Fruit fly (Drosophila melanogaster) whole organism, embryonic: ENCODE measurements around the gene Sb.

Experiments
- Asciz ChIP-seq: fragments of 200-800 bp; sonication (Bioruptor generic); optimal IDR thresholded peaks from 2 replicates; lab custom pipeline; 2017; ENCODE audit warnings: missing biosample characterization, mild to moderate bottlenecking, missing genetic modification characterization, missing genetic modification reagents
- CG10543 ChIP-seq: fragments of 200-800 bp; sonication (Bioruptor generic); optimal IDR thresholded peaks from 3 replicates; lab custom pipeline; 2017; ENCODE audit warnings: missing biosample characterization, mild to moderate bottlenecking, missing genetic modification characterization, moderate library complexity
- CG10959 ChIP-seq: fragments of 200-800 bp; sonication (Bioruptor generic); IDR thresholded peaks from 2 replicates; pipeline ENCODE4 v1.3.6; 2022; ENCODE audit warnings: missing biosample characterization, missing genetic modification characterization
- CG10979 ChIP-seq: fragments of 200-800 bp; sonication (Bioruptor generic); optimal IDR thresholded peaks from 2 replicates; lab custom pipeline; 2018; ENCODE audit warnings: missing biosample characterization, mild to moderate bottlenecking, missing genetic modification characterization, moderate library complexity
- CG11085 ChIP-seq: fragments of 200-800 bp; sonication (Bioruptor generic); IDR thresholded peaks from 2 replicates; pipeline ENCODE4 v1.3.6; 2022; ENCODE audit warnings: missing biosample characterization, missing genetic modification characterization
- CG12769 ChIP-seq: fragments of 200-800 bp; sonication (Bioruptor generic); optimal IDR thresholded peaks from 2 replicates; lab custom pipeline; 2019; ENCODE audit warnings: missing biosample characterization, mild to moderate bottlenecking, missing genetic modification characterization, moderate library complexity
- CG15011 ChIP-seq: fragments of 200-800 bp; sonication (Bioruptor generic); optimal IDR thresholded peaks from 3 replicates; lab custom pipeline; 2018; ENCODE audit warnings: missing biosample characterization, mild to moderate bottlenecking, missing genetic modification characterization
- CG15269 ChIP-seq: fragments of 200-800 bp; sonication (Bioruptor generic); optimal IDR thresholded peaks from 2 replicates; lab custom pipeline; 2018; ENCODE audit warnings: missing biosample characterization, mild to moderate bottlenecking, missing genetic modification characterization, moderate library complexity
- CG1647 ChIP-seq: fragments of 200-800 bp; sonication (Bioruptor generic); optimal IDR thresholded peaks from 3 replicates; lab custom pipeline; 2016; ENCODE audit warnings: missing biosample characterization, missing genetic modification characterization
- CG17328 ChIP-seq: fragments of 200-800 bp; sonication (Bioruptor generic); IDR thresholded peaks from 2 replicates; pipeline ENCODE4 v1.3.6; 2022; ENCODE audit warnings: missing biosample characterization, missing genetic modification characterization
- CG17802 ChIP-seq: fragments of 200-800 bp; sonication (Bioruptor generic); optimal IDR thresholded peaks from 2 replicates; lab custom pipeline; 2018; ENCODE audit warnings: missing biosample characterization, mild to moderate bottlenecking, missing genetic modification characterization, moderate library complexity
- CG31388 ChIP-seq: fragments of 200-800 bp; sonication (Bioruptor generic); optimal IDR thresholded peaks from 2 replicates; lab custom pipeline; 2016; ENCODE audit warnings: missing biosample characterization, missing genetic modification characterization
- CG42726 ChIP-seq: fragments of 200-800 bp; sonication (Bioruptor generic); IDR thresholded peaks from 2 replicates; pipeline ENCODE4 v1.3.6; 2022; ENCODE audit warnings: missing biosample characterization, missing genetic modification characterization; ENCODE audit not compliant: partially characterized antibody
- CG4360 ChIP-seq: fragments of 200-800 bp; sonication (Bioruptor generic); IDR thresholded peaks from 2 replicates; pipeline ENCODE4 v1.3.6; 2022; ENCODE audit warnings: missing biosample characterization, missing genetic modification characterization
- CG4707 ChIP-seq: fragments of 200-800 bp; sonication (Bioruptor generic); optimal IDR thresholded peaks from 2 replicates; lab custom pipeline; 2018; ENCODE audit warnings: missing biosample characterization, mild to moderate bottlenecking, missing genetic modification characterization, moderate library complexity
- CG8089 ChIP-seq: fragments of 200-800 bp; sonication (Bioruptor generic); optimal IDR thresholded peaks from 3 replicates; lab custom pipeline; 2016; ENCODE audit warnings: missing biosample characterization, missing genetic modification characterization
- CG8478 ChIP-seq: fragments of >200 bp; optimal IDR thresholded peaks from 2 replicates; lab custom pipeline; 2018
- CG8944 ChIP-seq: fragments of 200-800 bp; sonication (Bioruptor generic); optimal IDR thresholded peaks from 3 replicates; lab custom pipeline; 2016; ENCODE audit warnings: missing biosample characterization, missing genetic modification characterization
- CG9215 ChIP-seq: fragments of 200-800 bp; sonication (Bioruptor generic); IDR thresholded peaks from 2 replicates; pipeline ENCODE4 v1.3.6; 2022; ENCODE audit warnings: missing biosample characterization, missing genetic modification characterization
- CG9437 ChIP-seq: fragments of 200-800 bp; sonication (Bioruptor generic); optimal IDR thresholded peaks from 2 replicates; lab custom pipeline; 2018; ENCODE audit warnings: missing biosample characterization, mild to moderate bottlenecking, missing genetic modification characterization
- CG9876 ChIP-seq: fragments of 200-800 bp; sonication (Bioruptor generic); optimal IDR thresholded peaks from 2 replicates; lab custom pipeline; 2016; ENCODE audit warnings: missing biosample characterization, missing genetic modification characterization
- D19A ChIP-seq: fragments of 200-800 bp; optimal IDR thresholded peaks from 3 replicates; lab custom pipeline; 2019; ENCODE audit warnings: missing biosample characterization, mild to moderate bottlenecking, missing genetic modification characterization, moderate library complexity
- GATAe ChIP-seq: fragments of 200-800 bp; sonication (Bioruptor generic); conservative IDR thresholded peaks from 2 replicates; pipeline ENCODE4 v1.3.6; 2022; ENCODE audit warnings: missing biosample characterization, missing genetic modification characterization
- HmgZ ChIP-seq: fragments of 200-800 bp; sonication (Bioruptor generic); optimal IDR thresholded peaks from 2 replicates; lab custom pipeline; 2018; ENCODE audit warnings: missing biosample characterization, mild to moderate bottlenecking, missing genetic modification characterization
- Hmx ChIP-seq: fragments of 200-800 bp; sonication (Bioruptor generic); optimal IDR thresholded peaks from 2 replicates; lab custom pipeline; 2016; ENCODE audit warnings: missing biosample characterization, missing genetic modification characterization
- Kr ChIP-seq: fragments of 200-800 bp; sonication (Bioruptor generic); optimal IDR thresholded peaks from 2 replicates; lab custom pipeline; 2017; ENCODE audit warnings: missing biosample characterization, mild to moderate bottlenecking, missing genetic modification characterization
- MBD-R2 ChIP-seq: fragments of 200-800 bp; sonication (Bioruptor generic); IDR thresholded peaks from 2 replicates; pipeline ENCODE4 v1.3.6; 2022; ENCODE audit warnings: missing biosample characterization, missing genetic modification characterization
- MESR4 ChIP-seq: fragments of 200-800 bp; sonication (Bioruptor generic); optimal IDR thresholded peaks from 2 replicates; lab custom pipeline; 2018; ENCODE audit warnings: missing biosample characterization, mild to moderate bottlenecking, missing genetic modification characterization, moderate library complexity
- Nf-YB ChIP-seq: fragments of 200-800 bp; sonication (Bioruptor generic); optimal IDR thresholded peaks from 3 replicates; lab custom pipeline; 2019; ENCODE audit warnings: missing biosample characterization, mild to moderate bottlenecking, missing genetic modification characterization, moderate library complexity
- Sin3A ChIP-seq: fragments of >200 bp; optimal IDR thresholded peaks from 2 replicates; lab custom pipeline; 2018
- ab ChIP-seq: fragments of 200-800 bp; sonication (Bioruptor generic); optimal IDR thresholded peaks from 2 replicates; lab custom pipeline; 2016; ENCODE audit warnings: missing biosample characterization, missing genetic modification characterization
- chn ChIP-seq: fragments of 200-800 bp; sonication (Bioruptor generic); optimal IDR thresholded peaks from 2 replicates; lab custom pipeline; 2016; ENCODE audit warnings: missing biosample characterization, missing genetic modification characterization
- croc ChIP-seq: fragments of 200-800 bp; sonication (Bioruptor generic); conservative IDR thresholded peaks from 3 replicates; pipeline ENCODE4 v1.3.6; 2022; ENCODE audit warnings: missing biosample characterization, missing genetic modification characterization
- cwo ChIP-seq: fragments of 200-800 bp; sonication (Bioruptor generic); optimal IDR thresholded peaks from 3 replicates; lab custom pipeline; 2017; ENCODE audit warnings: missing biosample characterization, missing genetic modification characterization, mild to moderate bottlenecking, moderate library complexity, missing genetic modification reagents
- dati ChIP-seq: fragments of 200-800 bp; sonication (Bioruptor generic); IDR thresholded peaks from 2 replicates; pipeline ENCODE4 v1.3.6; 2022; ENCODE audit warnings: missing biosample characterization, missing genetic modification characterization
- disco-r ChIP-seq: fragments of 200-800 bp; sonication (Bioruptor generic); optimal IDR thresholded peaks from 2 replicates; lab custom pipeline; 2016; ENCODE audit warnings: missing biosample characterization, missing genetic modification characterization
- fd102C ChIP-seq: fragments of 200-800 bp; sonication (Bioruptor generic); optimal IDR thresholded peaks from 2 replicates; lab custom pipeline; 2018; ENCODE audit warnings: missing biosample characterization, mild to moderate bottlenecking, missing genetic modification characterization, moderate library complexity
- grn ChIP-seq: fragments of 200-800 bp; sonication (Bioruptor generic); optimal IDR thresholded peaks from 3 replicates; lab custom pipeline; 2017; ENCODE audit warnings: missing biosample characterization, missing genetic modification characterization
- hbn ChIP-seq: fragments of 200-800 bp; sonication (Bioruptor generic); IDR thresholded peaks from 2 replicates; pipeline ENCODE4 v1.3.6; 2022; ENCODE audit warnings: missing biosample characterization, missing genetic modification characterization; ENCODE audit not compliant: partially characterized antibody
- kni ChIP-seq: fragments of 200-800 bp; sonication (Bioruptor generic); optimal IDR thresholded peaks from 3 replicates; lab custom pipeline; 2017; ENCODE audit warnings: mild to moderate bottlenecking, missing biosample characterization, missing genetic modification reagents, missing genetic modification characterization
- lbe ChIP-seq: fragments of 200-800 bp; sonication (Bioruptor generic); optimal IDR thresholded peaks from 2 replicates; lab custom pipeline; 2016; ENCODE audit warnings: missing biosample characterization, mild to moderate bottlenecking, missing genetic modification characterization
- lola ChIP-seq, 3 experiments: fragments of >200 bp in 2 of 3; fragments of 200-800 bp in 1 of 3; sonication (Bioruptor generic) in 1 of 3; optimal IDR thresholded peaks; 2 replicates each; lab custom pipeline; 2017 to 2019; ENCODE audit warnings: missing biosample characterization in 3 of 3, missing genetic modification characterization in 3 of 3, mild to moderate bottlenecking in 1 of 3, moderate library complexity in 1 of 3
- maf-S ChIP-seq: fragments of 200-800 bp; sonication (Bioruptor generic); optimal IDR thresholded peaks from 2 replicates; lab custom pipeline; 2016; ENCODE audit warnings: missing biosample characterization, missing genetic modification characterization
- nerfin-2 ChIP-seq: fragments of 200-800 bp; sonication (Bioruptor generic); IDR thresholded peaks from 2 replicates; pipeline ENCODE4 v1.3.6; 2022; ENCODE audit warnings: missing biosample characterization, missing genetic modification characterization; ENCODE audit not compliant: partially characterized antibody
- pum ChIP-seq: fragments of 200-800 bp; sonication (Bioruptor generic); optimal IDR thresholded peaks from 2 replicates; lab custom pipeline; 2016; ENCODE audit warnings: missing biosample characterization, missing genetic modification characterization
- repo ChIP-seq: fragments of 200-800 bp; sonication (Bioruptor generic); optimal IDR thresholded peaks from 2 replicates; lab custom pipeline; 2016; ENCODE audit warnings: missing biosample characterization, missing genetic modification characterization
- salm ChIP-seq: fragments of 200-800 bp; sonication (Bioruptor generic); optimal IDR thresholded peaks from 2 replicates; lab custom pipeline; 2018; ENCODE audit warnings: missing biosample characterization, mild to moderate bottlenecking, missing genetic modification characterization
- sisA ChIP-seq: fragments of 200-800 bp; sonication (Bioruptor generic); IDR thresholded peaks from 2 replicates; pipeline ENCODE4 v1.3.6; 2022; ENCODE audit warnings: missing biosample characterization, missing genetic modification characterization
- slp2 ChIP-seq: fragments of 200-800 bp; sonication (Bioruptor generic); optimal IDR thresholded peaks from 2 replicates; lab custom pipeline; 2016; ENCODE audit warnings: missing biosample characterization, missing genetic modification characterization
- trh ChIP-seq: fragments of 200-800 bp; sonication (Bioruptor generic); optimal IDR thresholded peaks from 2 replicates; lab custom pipeline; 2016; ENCODE audit warnings: missing biosample characterization, missing genetic modification characterization
- wdn ChIP-seq: fragments of 200-800 bp; sonication (Bioruptor generic); IDR thresholded peaks from 2 replicates; pipeline ENCODE4 v1.3.6; 2022; ENCODE audit warnings: missing biosample characterization, missing genetic modification characterization

Sb gene

DNA sequence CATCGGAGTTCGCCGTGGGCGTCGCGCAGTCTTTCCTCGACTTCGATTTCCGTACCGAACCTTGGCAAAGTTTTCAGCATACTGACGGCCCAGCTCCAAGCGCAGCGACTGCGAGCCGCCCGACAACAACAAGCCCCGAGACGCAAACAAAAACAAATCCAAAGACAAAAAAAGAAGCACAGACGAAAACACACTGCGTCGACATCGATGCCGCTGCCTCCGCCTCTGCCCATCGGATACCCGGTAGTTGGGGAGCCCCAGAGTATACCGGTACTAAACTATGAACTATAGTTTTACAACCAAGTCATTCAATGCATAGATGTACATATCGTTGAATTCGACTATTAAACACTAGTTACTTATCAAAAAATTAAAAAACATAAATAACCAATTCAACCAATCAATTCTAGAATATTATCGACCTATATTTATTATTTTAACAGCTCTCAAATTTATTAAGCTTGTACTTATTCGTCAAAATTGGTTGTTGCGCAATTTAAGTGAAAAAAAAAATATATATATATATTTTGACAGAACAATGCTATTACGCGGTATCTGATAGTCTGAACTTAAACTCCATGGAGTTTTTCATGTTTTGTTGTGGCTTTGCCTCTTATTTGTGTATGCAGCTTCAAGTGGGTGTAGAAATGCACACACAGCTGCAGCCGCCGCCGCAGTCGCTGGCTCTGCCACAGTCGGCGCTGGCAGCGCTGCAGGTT lies 21.8 kb upstream of the Sb start (continued):
- TF ChIP-seq lola (GFP tag; optimal IDR thresholded peaks at IDR 0.05; lab: Kevin White, UChicago) (peak in 1 of 3 experiments; percentile 92), wdn (GFP tag; lab: Robert Waterston, UW) (no peak), CG4360 (GFP tag; lab: Robert Waterston, UW) (peak; percentile 82), GATAe (GFP tag; lab: Robert Waterston, UW) (no peak), CG4707 (GFP tag; lab: Kevin White, UChicago) (peak; percentile 10), Sin3A (no peak), CG17328 (GFP tag; lab: Robert Waterston, UW) (no peak), Nf-YB (GFP tag; lab: Kevin White, UChicago) (peak; percentile 67), CG12769 (tag; lab: Kevin White, UChicago) (no peak), Kr (no peak), HmgZ (tag; lab: Kevin White, UChicago) (no peak), sisA (peak; percentile 54), MBD-R2 (no peak), CG10959 (no peak), CG1647 (GFP tag; lab: Kevin White, UChicago) (no peak), pum (GFP tag; lab: Kevin White, UChicago) (peak; percentile 39), CG9215 (GFP tag; lab: Robert Waterston, UW) (no peak), croc (GFP tag; lab: Robert Waterston, UW) (peak; percentile 64), CG17802 (no peak), D19A (tag; lab: Kevin White, UChicago) (peak; percentile 85), CG8478 (no peak), trh (peak; percentile 35), fd102C (GFP tag; lab: Kevin White, UChicago) (no peak), CG10543 (GFP tag; lab: Kevin White, UChicago) (no peak), repo (GFP tag; lab: Kevin White, UChicago) (peak; percentile 3), cwo (GFP tag; lab: Kevin White, UChicago) (peak; percentile 61), CG9437 (GFP tag; lab: Kevin White, UChicago) (peak; percentile 85), CG31388 (GFP tag; lab: Kevin White, UChicago) (no peak), hbn (GFP tag; lab: Robert Waterston, UW) (no peak), nerfin-2 (GFP tag; lab: Robert Waterston, UW) (no peak), CG42726 (GFP tag; lab: Robert Waterston, UW) (no peak), dati (GFP tag; lab: Robert Waterston, UW) (no peak), kni (GFP tag; lab: Kevin White, UChicago) (peak; percentile 56), CG11085 (GFP tag; lab: Robert Waterston, UW) (no peak), Asciz (GFP tag; lab: Kevin White, UChicago) (peak; percentile 88), CG8089 (GFP tag; lab: Kevin White, UChicago) (no peak), CG15011 (GFP tag; lab: Kevin White, UChicago) (peak; percentile 57), CG9876 (GFP tag; lab: Kevin White, UChicago) (no peak), ab (GFP tag; lab: Kevin White, UChicago) (no peak), salm (peak; percentile 72), Hmx (GFP tag; lab: Kevin White, UChicago) (no peak), chn (GFP tag; lab: Kevin White, UChicago) (peak; percentile 51), MESR4 (GFP tag; lab: Kevin White, UChicago) (no peak), lbe (no peak), grn (GFP tag; lab: Kevin White, UChicago) (no peak), slp2 (GFP tag; lab: Kevin White, UChicago) (no peak), CG10979 (peak; percentile 93), maf-S (GFP tag; lab: Kevin White, UChicago) (no peak), CG15269 (tag; lab: Kevin White, UChicago) (peak; percentile 66), disco-r (GFP tag; lab: Kevin White, UChicago) (no peak), CG8944 (GFP tag; lab: Kevin White, UChicago) (peak; percentile 27)
